Fruit fly (Drosophila melanogaster) whole organism, embryonic: ENCODE measurements around the gene CG31710.

ENCODE experiments used
- ATbp ChIP-seq: fragments of 200-800 bp; sonication (Bioruptor generic); optimal IDR thresholded peaks from 2 replicates; lab custom pipeline; 2017; ENCODE audit warnings: missing biosample characterization, mild to moderate bottlenecking, missing genetic modification characterization, missing genetic modification reagents
- CG10274 ChIP-seq: fragments of 200-800 bp; sonication (Bioruptor generic); optimal IDR thresholded peaks from 3 replicates; lab custom pipeline; 2017; ENCODE audit warnings: missing biosample characterization, mild to moderate bottlenecking, missing genetic modification characterization
- CG11085 ChIP-seq: fragments of 200-800 bp; sonication (Bioruptor generic); IDR thresholded peaks from 2 replicates; pipeline ENCODE4 v1.3.6; 2022; ENCODE audit warnings: missing biosample characterization, missing genetic modification characterization
- CG11695 ChIP-seq: fragments of 200-800 bp; sonication (Bioruptor generic); IDR thresholded peaks from 3 replicates; pipeline ENCODE4 v1.3.6; 2022; ENCODE audit warnings: missing biosample characterization, missing genetic modification characterization
- CG13287 ChIP-seq: fragments of 200-800 bp; sonication (Bioruptor generic); IDR thresholded peaks from 2 replicates; pipeline ENCODE4 v1.3.6; 2022; ENCODE audit warnings: missing biosample characterization, missing genetic modification characterization; ENCODE audit not compliant: partially characterized antibody
- CG13296 ChIP-seq: fragments of 200-800 bp; sonication (Bioruptor generic); optimal IDR thresholded peaks from 3 replicates; lab custom pipeline; 2018; ENCODE audit warnings: missing biosample characterization, mild to moderate bottlenecking, missing genetic modification characterization
- CG14014 ChIP-seq: fragments of 200-800 bp; sonication (Bioruptor generic); IDR thresholded peaks from 2 replicates; pipeline ENCODE4 v1.3.6; 2022; ENCODE audit warnings: missing biosample characterization, missing genetic modification characterization
- CG15011 ChIP-seq: fragments of 200-800 bp; sonication (Bioruptor generic); optimal IDR thresholded peaks from 3 replicates; lab custom pipeline; 2018; ENCODE audit warnings: missing biosample characterization, mild to moderate bottlenecking, missing genetic modification characterization
- CG1602 ChIP-seq: fragments of 200-800 bp; sonication (Bioruptor generic); optimal IDR thresholded peaks from 3 replicates; lab custom pipeline; 2016; ENCODE audit warnings: missing biosample characterization, missing genetic modification characterization
- CG16813 ChIP-seq: fragments of 200-800 bp; sonication (Bioruptor generic); IDR thresholded peaks from 3 replicates; pipeline ENCODE4 v1.3.6; 2022; ENCODE audit warnings: missing biosample characterization, missing genetic modification characterization; ENCODE audit not compliant: partially characterized antibody
- CG18476 ChIP-seq: fragments of 200-800 bp; sonication (Bioruptor generic); optimal IDR thresholded peaks from 2 replicates; lab custom pipeline; 2016; ENCODE audit warnings: missing biosample characterization, mild to moderate bottlenecking, missing genetic modification characterization
- CG2199 ChIP-seq: fragments of 200-800 bp; sonication (Bioruptor generic); IDR thresholded peaks from 3 replicates; pipeline ENCODE4 v1.3.6; 2022; ENCODE audit warnings: missing biosample characterization, missing genetic modification characterization
- CG3407 ChIP-seq: fragments of 200-800 bp; sonication (Bioruptor generic); optimal IDR thresholded peaks from 2 replicates; lab custom pipeline; 2018; ENCODE audit warnings: missing biosample characterization, mild to moderate bottlenecking, missing genetic modification characterization
- CG4328 ChIP-seq: fragments of 200-800 bp; sonication (Bioruptor generic); optimal IDR thresholded peaks from 3 replicates; lab custom pipeline; 2017; ENCODE audit warnings: missing biosample characterization, missing genetic modification reagents, missing genetic modification characterization
- CG5953 ChIP-seq: fragments of 200-800 bp; sonication (Bioruptor generic); IDR thresholded peaks from 2 replicates; pipeline ENCODE4 v1.3.6; 2022; ENCODE audit warnings: missing biosample characterization, missing genetic modification characterization
- CG6683 ChIP-seq: fragments of 200-800 bp; sonication (Bioruptor generic); optimal IDR thresholded peaks from 2 replicates; lab custom pipeline; 2017; ENCODE audit warnings: missing biosample characterization, mild to moderate bottlenecking, missing genetic modification characterization, missing genetic modification reagents
- CG7372 ChIP-seq: fragments of 200-800 bp; sonication (Bioruptor generic); IDR thresholded peaks from 2 replicates; pipeline ENCODE4 v1.3.6; 2022; ENCODE audit warnings: missing biosample characterization, missing genetic modification characterization
- CG9437 ChIP-seq: fragments of 200-800 bp; sonication (Bioruptor generic); optimal IDR thresholded peaks from 2 replicates; lab custom pipeline; 2018; ENCODE audit warnings: missing biosample characterization, mild to moderate bottlenecking, missing genetic modification characterization
- CrebB ChIP-seq: fragments of 200-800 bp; sonication (Bioruptor generic); optimal IDR thresholded peaks from 3 replicates; lab custom pipeline; 2018; ENCODE audit warnings: missing biosample characterization, mild to moderate bottlenecking, missing genetic modification characterization
- D ChIP-seq, 2 experiments: fragments of 200-800 bp in 1 of 2; fragments of >200 bp in 1 of 2; sonication (Bioruptor generic) in 1 of 2; optimal IDR thresholded peaks; 2 replicates in 1 of 2; 3 replicates in 1 of 2; lab custom pipeline; 2017; ENCODE audit warnings: mild to moderate bottlenecking in 1 of 2, missing biosample characterization in 1 of 2, missing genetic modification characterization in 1 of 2, missing genetic modification reagents in 1 of 2
- Drgx ChIP-seq: fragments of 200-800 bp; sonication (Bioruptor generic); IDR thresholded peaks from 2 replicates; pipeline ENCODE4 v1.3.6; 2022; ENCODE audit warnings: missing biosample characterization, missing genetic modification characterization
- Gug ChIP-seq: fragments of 200-800 bp; sonication (Bioruptor generic); IDR thresholded peaks from 4 replicates; pipeline ENCODE4 v1.3.6; 2022; ENCODE audit warnings: missing biosample characterization, missing genetic modification characterization
- HHEX ChIP-seq: fragments of 200-800 bp; sonication (Bioruptor generic); optimal IDR thresholded peaks from 3 replicates; lab custom pipeline; 2017; ENCODE audit warnings: missing biosample characterization, mild to moderate bottlenecking, missing genetic modification characterization, missing genetic modification reagents
- HLHmδ ChIP-seq: fragments of 200-800 bp; sonication (Bioruptor generic); optimal IDR thresholded peaks from 2 replicates; lab custom pipeline; 2018; ENCODE audit warnings: missing biosample characterization, mild to moderate bottlenecking, missing genetic modification characterization, moderate library complexity
- HmgZ ChIP-seq: fragments of 200-800 bp; sonication (Bioruptor generic); optimal IDR thresholded peaks from 2 replicates; lab custom pipeline; 2018; ENCODE audit warnings: missing biosample characterization, mild to moderate bottlenecking, missing genetic modification characterization
- Hr3 ChIP-seq: fragments of 200-800 bp; sonication (Bioruptor generic); optimal IDR thresholded peaks from 3 replicates; lab custom pipeline; 2016; ENCODE audit warnings: missing biosample characterization, missing genetic modification characterization
- Mad ChIP-seq: fragments of 200-800 bp; sonication (Bioruptor generic); optimal IDR thresholded peaks from 2 replicates; lab custom pipeline; 2016; ENCODE audit warnings: missing biosample characterization, missing genetic modification characterization
- Six4 ChIP-seq: fragments of 200-800 bp; sonication (Bioruptor generic); optimal IDR thresholded peaks from 2 replicates; lab custom pipeline; 2016; ENCODE audit warnings: missing biosample characterization, missing genetic modification characterization
- ato ChIP-seq: fragments of 200-800 bp; sonication (Bioruptor generic); IDR thresholded peaks from 2 replicates; pipeline ENCODE4 v1.3.6; 2022; ENCODE audit warnings: missing biosample characterization, missing genetic modification characterization; ENCODE audit not compliant: partially characterized antibody
- caup ChIP-seq: fragments of 200-800 bp; sonication (Bioruptor generic); optimal IDR thresholded peaks from 3 replicates; lab custom pipeline; 2017; ENCODE audit warnings: missing biosample characterization, mild to moderate bottlenecking, missing genetic modification characterization, moderate library complexity; ENCODE audit not compliant: severe bottlenecking
- crc ChIP-seq: fragments of 200-800 bp; sonication (Bioruptor generic); optimal IDR thresholded peaks from 2 replicates; lab custom pipeline; 2016; ENCODE audit warnings: missing biosample characterization, missing genetic modification characterization
- da ChIP-seq: fragments of 200-800 bp; sonication (Bioruptor generic); optimal IDR thresholded peaks from 2 replicates; lab custom pipeline; 2016; ENCODE audit warnings: missing biosample characterization, missing genetic modification characterization
- dmrt11E ChIP-seq: fragments of 200-800 bp; sonication (Bioruptor generic); optimal IDR thresholded peaks from 3 replicates; lab custom pipeline; 2018; ENCODE audit warnings: missing biosample characterization, mild to moderate bottlenecking, missing genetic modification characterization, moderate library complexity
- fru ChIP-seq: fragments of >200 bp; optimal IDR thresholded peaks from 2 replicates; lab custom pipeline; 2017
- fu2 ChIP-seq: fragments of 200-800 bp; sonication (Bioruptor generic); optimal IDR thresholded peaks from 2 replicates; lab custom pipeline; 2016; ENCODE audit warnings: missing biosample characterization, missing genetic modification characterization
- klu ChIP-seq: fragments of 200-800 bp; sonication (Bioruptor generic); IDR thresholded peaks from 2 replicates; pipeline ENCODE4 v1.3.6; 2022; ENCODE audit warnings: missing biosample characterization, missing genetic modification characterization
- lab ChIP-seq: fragments of 200-800 bp; sonication (Bioruptor generic); optimal IDR thresholded peaks from 3 replicates; lab custom pipeline; 2017; ENCODE audit warnings: missing biosample characterization, missing genetic modification characterization, mild to moderate bottlenecking, moderate library complexity, missing genetic modification reagents
- mam ChIP-seq: fragments of 200-800 bp; sonication (Bioruptor generic); optimal IDR thresholded peaks from 3 replicates; lab custom pipeline; 2016; ENCODE audit warnings: missing biosample characterization, missing genetic modification characterization
- oc ChIP-seq: fragments of 200-800 bp; sonication (Bioruptor generic); optimal IDR thresholded peaks from 2 replicates; lab custom pipeline; 2018; ENCODE audit warnings: missing biosample characterization, mild to moderate bottlenecking, missing genetic modification characterization, moderate library complexity
- odd ChIP-seq: fragments of 200-800 bp; sonication (Bioruptor generic); optimal IDR thresholded peaks from 2 replicates; lab custom pipeline; 2017; ENCODE audit warnings: missing biosample characterization, mild to moderate bottlenecking, missing genetic modification characterization
- pb ChIP-seq: fragments of 200-800 bp; sonication (Bioruptor generic); optimal IDR thresholded peaks from 3 replicates; lab custom pipeline; 2016; ENCODE audit warnings: missing biosample characterization, missing genetic modification characterization
- pfk ChIP-seq: fragments of 200-800 bp; sonication (Bioruptor generic); optimal IDR thresholded peaks from 2 replicates; lab custom pipeline; 2018; ENCODE audit warnings: missing biosample characterization, mild to moderate bottlenecking, missing genetic modification characterization, moderate library complexity
- prd ChIP-seq, 3 experiments: fragments of >200 bp in 2 of 3; fragments of 200-800 bp in 1 of 3; sonication (Bioruptor generic) in 1 of 3; optimal IDR thresholded peaks in 2 of 3; IDR thresholded peaks in 1 of 3; 2 replicates in 2 of 3; 3 replicates in 1 of 3; pipeline versions ENCODE4 v1.3.6 to Lab custom; 2017 to 2022; ENCODE audit warnings: missing biosample characterization in 1 of 3, missing genetic modification characterization in 1 of 3
- row ChIP-seq: fragments of 200-800 bp; sonication (Bioruptor generic); IDR thresholded peaks from 3 replicates; pipeline ENCODE4 v1.3.6; 2022; ENCODE audit warnings: missing biosample characterization, missing genetic modification characterization
- sd ChIP-seq: fragments of 200-800 bp; sonication (Bioruptor generic); optimal IDR thresholded peaks from 3 replicates; lab custom pipeline; 2018; ENCODE audit warnings: missing biosample characterization, mild to moderate bottlenecking, missing genetic modification characterization, moderate library complexity
- seq ChIP-seq: fragments of 200-800 bp; sonication (Bioruptor generic); IDR thresholded peaks from 2 replicates; pipeline ENCODE4 v1.3.6; 2022; ENCODE audit warnings: missing biosample characterization, missing genetic modification characterization
- sisA ChIP-seq: fragments of 200-800 bp; sonication (Bioruptor generic); IDR thresholded peaks from 2 replicates; pipeline ENCODE4 v1.3.6; 2022; ENCODE audit warnings: missing biosample characterization, missing genetic modification characterization
- stc ChIP-seq: fragments of 200-800 bp; sonication (Bioruptor generic); IDR thresholded peaks from 2 replicates; pipeline ENCODE4 v1.3.6; 2022; ENCODE audit warnings: missing biosample characterization, missing genetic modification characterization
- tin ChIP-seq: fragments of 200-800 bp; sonication (Bioruptor generic); optimal IDR thresholded peaks from 3 replicates; lab custom pipeline; 2016; ENCODE audit warnings: missing biosample characterization, missing genetic modification characterization
- usp ChIP-seq: fragments of >200 bp; optimal IDR thresholded peaks from 2 replicates; lab custom pipeline; 2017; ENCODE audit warnings: missing biosample characterization, missing genetic modification characterization
- zf30C ChIP-seq: fragments of 200-800 bp; sonication (Bioruptor generic); optimal IDR thresholded peaks from 3 replicates; lab custom pipeline; 2018; ENCODE audit warnings: missing biosample characterization, mild to moderate bottlenecking, missing genetic modification characterization

CG31710 gene

DNA sequence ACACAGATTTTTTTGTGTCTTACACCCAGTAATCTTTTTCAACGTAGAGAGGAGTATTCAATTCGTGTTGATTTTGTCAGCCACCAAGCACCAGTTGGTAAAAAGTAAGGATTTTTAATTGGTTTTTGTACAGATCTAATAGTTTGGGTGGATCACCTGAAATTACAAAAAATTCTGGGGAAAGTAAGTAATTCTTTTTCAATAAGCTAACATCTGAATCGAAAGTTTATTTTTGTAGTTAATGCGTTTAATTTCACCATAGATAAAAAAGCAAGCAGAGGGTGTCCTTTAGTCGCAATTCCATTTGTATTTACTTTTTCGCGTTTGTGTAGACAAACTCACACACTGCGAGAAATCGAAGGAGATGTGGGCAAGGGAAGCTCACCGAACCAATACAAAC, 49.1 kb upstream of the CG31710 start (continued):
- TF ChIP-seq CG2199 (GFP tag; lab: Robert Waterston, UW) (no peak), Drgx (GFP tag; lab: Robert Waterston, UW) (no peak), CG11085 (GFP tag; lab: Robert Waterston, UW) (no peak), fu2 (GFP tag; lab: Kevin White, UChicago) (no peak), crc (GFP tag; lab: Kevin White, UChicago) (no peak), CG11695 (GFP tag; lab: Robert Waterston, UW) (no peak), fru (lab: Kevin White, UChicago) (no peak), HmgZ (tag; lab: Kevin White, UChicago) (no peak), zf30C (GFP tag; lab: Kevin White, UChicago) (peak; percentile 25), sisA (GFP tag; lab: Robert Waterston, UW) (no peak), Gug (GFP tag; lab: Robert Waterston, UW) (no peak), CG18476 (GFP tag; lab: Kevin White, UChicago) (no peak), lab (GFP tag; lab: Kevin White, UChicago) (peak; percentile 13), row (peak; percentile 60), ato (GFP tag; lab: Robert Waterston, UW) (no peak), pfk (GFP tag; lab: Kevin White, UChicago) (no peak), CG14014 (GFP tag; lab: Robert Waterston, UW) (no peak), CG3407 (GFP tag; lab: Kevin White, UChicago) (no peak), CG13296 (GFP tag; lab: Kevin White, UChicago) (no peak), oc (no peak), CG4328 (GFP tag; lab: Kevin White, UChicago) (no peak), tin (GFP tag; lab: Kevin White, UChicago) (no peak), da (GFP tag; lab: Kevin White, UChicago) (no peak), D (optimal IDR thresholded peaks at IDR 0.05; lab: Kevin White, UChicago) (no peak), D (GFP tag; optimal IDR thresholded peaks at IDR 0.05; lab: Kevin White, UChicago) (no peak), CG7372 (GFP tag; lab: Robert Waterston, UW) (no peak), HLHmδ (GFP tag; lab: Kevin White, UChicago) (no peak), Mad (GFP tag; lab: Kevin White, UChicago) (no peak), stc (GFP tag; lab: Robert Waterston, UW) (no peak), mam (GFP tag; lab: Kevin White, UChicago) (no peak), CG6683 (GFP tag; lab: Kevin White, UChicago) (no peak), HHEX (GFP tag; lab: Kevin White, UChicago) (no peak), caup (GFP tag; lab: Kevin White, UChicago) (peak; percentile 5), CG1602 (GFP tag; lab: Kevin White, UChicago) (no peak), CG10274 (no peak), CG9437 (GFP tag; lab: Kevin White, UChicago) (no peak), klu (GFP tag; lab: Robert Waterston, UW) (no peak), seq (GFP tag; lab: Robert Waterston, UW) (no peak), ATbp (no peak), odd (GFP tag; lab: Kevin White, UChicago) (no peak), CG15011 (GFP tag; lab: Kevin White, UChicago) (no peak), Hr3 (no peak), CG16813 (no peak), Six4 (GFP tag; lab: Kevin White, UChicago) (no peak), CrebB (tag; lab: Kevin White, UChicago) (no peak), CG13287 (no peak), usp (GFP tag; lab: Kevin White, UChicago) (no peak), pb (GFP tag; lab: Kevin White, UChicago) (no peak), CG5953 (GFP tag; lab: Robert Waterston, UW) (no peak), prd (optimal IDR thresholded peaks at IDR 0.05; lab: Kevin White, UChicago) (no peak), prd (GFP tag; IDR thresholded peaks at IDR 0.05; lab: Robert Waterston, UW) (no peak), dmrt11E (tag; lab: Kevin White, UChicago) (no peak), sd (tag; lab: Kevin White, UChicago) (no peak)
